Worm (Caenorhabditis elegans) whole organism, L2 larva: ENCODE measurements around the gene F41E6.7.

Source experiments
- C34F6.9 ChIP-seq: fragments of 150-350 bp; optimal IDR thresholded peaks from 2 replicates; lab custom pipeline; 2014; ENCODE audit warnings: missing biosample characterization, missing genetic modification characterization
- F13H6.1 ChIP-seq: sonication (generic microtip); optimal IDR thresholded peaks from 2 replicates; lab custom pipeline; 2016; ENCODE audit warnings: missing genetic modification characterization, missing compliant biosample characterization
- R02D3.7 ChIP-seq: fragments of 150-350 bp; optimal IDR thresholded peaks from 2 replicates; lab custom pipeline; 2014; ENCODE audit warnings: missing biosample characterization, missing genetic modification characterization
- Y55F3AM.14 ChIP-seq: fragments of 200-800 bp; sonication (Bioruptor generic); optimal IDR thresholded peaks from 2 replicates; lab custom pipeline; 2018; ENCODE audit warnings: mild to moderate bottlenecking, missing genetic modification characterization, missing compliant biosample characterization
- ZK546.5 ChIP-seq: sonication (generic microtip); optimal IDR thresholded peaks from 2 replicates; lab custom pipeline; 2017; ENCODE audit warnings: missing biosample characterization, missing genetic modification characterization
- ama-1 ChIP-seq: fragments of 150-350 bp; optimal IDR thresholded peaks from 2 replicates; lab custom pipeline; 2018; ENCODE audit warnings: inconsistent platforms
- blmp-1 ChIP-seq: sonication (generic microtip); optimal IDR thresholded peaks from 2 replicates; lab custom pipeline; 2017; ENCODE audit warnings: missing genetic modification characterization, mild to moderate bottlenecking, missing compliant biosample characterization, antibody characterized with exemption, moderate library complexity; ENCODE audit not compliant: insufficient read depth
- crh-2 ChIP-seq: sonication (generic microtip); optimal IDR thresholded peaks from 2 replicates; lab custom pipeline; 2017; ENCODE audit warnings: missing biosample characterization, missing genetic modification characterization
- dmd-4 ChIP-seq: sonication (generic microtip); optimal IDR thresholded peaks from 2 replicates; lab custom pipeline; 2017; ENCODE audit warnings: missing biosample characterization, missing genetic modification characterization
- egl-27 ChIP-seq: sonication (generic microtip); optimal IDR thresholded peaks from 3 replicates; lab custom pipeline; 2017; ENCODE audit warnings: missing biosample characterization, missing genetic modification reagents, missing genetic modification characterization
- fos-1 ChIP-seq: fragments of 150-350 bp; optimal IDR thresholded peaks from 2 replicates; lab custom pipeline; 2014; ENCODE audit warnings: missing biosample characterization, missing genetic modification characterization
- gmeb-1 ChIP-seq: fragments of 150-350 bp; optimal IDR thresholded peaks from 2 replicates; lab custom pipeline; 2014; ENCODE audit warnings: missing biosample characterization, missing genetic modification characterization
- lin-11 ChIP-seq: fragments of 150-350 bp; sonication (generic microtip); optimal IDR thresholded peaks from 2 replicates; lab custom pipeline; 2014; ENCODE audit warnings: missing biosample characterization, missing genetic modification characterization, inconsistent platforms, mixed read lengths
- lin-13 ChIP-seq: fragments of 150-350 bp; optimal IDR thresholded peaks from 2 replicates; lab custom pipeline; 2014; ENCODE audit warnings: missing biosample characterization, missing genetic modification reagents, missing genetic modification characterization
- lin-39 ChIP-seq: fragments of 150-350 bp; optimal IDR thresholded peaks from 2 replicates; lab custom pipeline; 2014; ENCODE audit warnings: missing biosample characterization, missing genetic modification reagents, missing genetic modification characterization
- lsy-2 ChIP-seq, 2 experiments: fragments of 150-350 bp in 1 of 2; sonication (generic microtip) in 1 of 2; optimal IDR thresholded peaks; 2 replicates each; lab custom pipeline; 2014 to 2017; ENCODE audit warnings: missing biosample characterization in 2 of 2, missing genetic modification characterization in 2 of 2
- mab-5 ChIP-seq: fragments of 150-350 bp; optimal IDR thresholded peaks from 2 replicates; lab custom pipeline; 2014; ENCODE audit warnings: missing biosample characterization, missing genetic modification characterization
- mdl-1 ChIP-seq, 2 experiments: fragments of 150-350 bp in 1 of 2; sonication (generic microtip) in 1 of 2; optimal IDR thresholded peaks; 2 replicates each; lab custom pipeline; 2017; ENCODE audit warnings: missing biosample characterization in 2 of 2, missing genetic modification characterization in 2 of 2
- nhr-10 ChIP-seq: sonication (generic microtip); optimal IDR thresholded peaks from 2 replicates; lab custom pipeline; 2017; ENCODE audit warnings: missing biosample characterization, missing genetic modification characterization
- nhr-129 ChIP-seq: fragments of 150-350 bp; optimal IDR thresholded peaks from 2 replicates; lab custom pipeline; 2014; ENCODE audit warnings: missing biosample characterization, missing genetic modification characterization
- nhr-21 ChIP-seq: fragments of 150-350 bp; optimal IDR thresholded peaks from 2 replicates; lab custom pipeline; 2014; ENCODE audit warnings: missing biosample characterization, missing genetic modification characterization
- nhr-25 ChIP-seq: fragments of 150-350 bp; sonication (generic microtip); optimal IDR thresholded peaks from 3 replicates; lab custom pipeline; 2014; ENCODE audit warnings: missing biosample characterization, missing genetic modification characterization
- nhr-77 ChIP-seq: fragments of 150-350 bp; optimal IDR thresholded peaks from 2 replicates; lab custom pipeline; 2014; ENCODE audit warnings: missing biosample characterization, missing genetic modification characterization
- sem-4 ChIP-seq: fragments of 150-350 bp; optimal IDR thresholded peaks from 2 replicates; lab custom pipeline; 2014; ENCODE audit warnings: missing biosample characterization, missing genetic modification reagents, missing genetic modification characterization
- skn-1 ChIP-seq: sonication (generic microtip); optimal IDR thresholded peaks from 2 replicates; lab custom pipeline; 2017; ENCODE audit warnings: missing biosample characterization, missing genetic modification characterization
- sma-3 ChIP-seq: sonication (generic microtip); optimal IDR thresholded peaks from 2 replicates; lab custom pipeline; 2016; ENCODE audit warnings: missing genetic modification reagents, missing genetic modification characterization, missing compliant biosample characterization
- sma-9 ChIP-seq, 2 experiments: fragments of 150-350 bp in 1 of 2; sonication (generic microtip) in 1 of 2; optimal IDR thresholded peaks; 2 replicates each; lab custom pipeline; 2014 to 2016; ENCODE audit warnings: missing genetic modification characterization in 2 of 2, mild to moderate bottlenecking in 1 of 2, missing biosample characterization in 1 of 2, missing compliant biosample characterization in 1 of 2, missing genetic modification reagents in 1 of 2, moderate library complexity in 1 of 2
- snpc-4 ChIP-seq: fragments of 150-350 bp; optimal IDR thresholded peaks from 2 replicates; lab custom pipeline; 2014; ENCODE audit warnings: missing biosample characterization, missing genetic modification characterization
- unc-55 ChIP-seq: fragments of 150-350 bp; sonication (generic microtip); optimal IDR thresholded peaks from 3 replicates; lab custom pipeline; 2014; ENCODE audit warnings: missing biosample characterization, missing genetic modification reagents, missing genetic modification characterization
- ztf-11 ChIP-seq: sonication (generic microtip); optimal IDR thresholded peaks from 2 replicates; lab custom pipeline; 2017; ENCODE audit warnings: missing biosample characterization, missing genetic modification characterization
- ztf-4 ChIP-seq: fragments of 150-350 bp; optimal IDR thresholded peaks from 2 replicates; lab custom pipeline; 2014; ENCODE audit warnings: missing biosample characterization, missing genetic modification characterization

The F41E6.7 gene

DNA sequence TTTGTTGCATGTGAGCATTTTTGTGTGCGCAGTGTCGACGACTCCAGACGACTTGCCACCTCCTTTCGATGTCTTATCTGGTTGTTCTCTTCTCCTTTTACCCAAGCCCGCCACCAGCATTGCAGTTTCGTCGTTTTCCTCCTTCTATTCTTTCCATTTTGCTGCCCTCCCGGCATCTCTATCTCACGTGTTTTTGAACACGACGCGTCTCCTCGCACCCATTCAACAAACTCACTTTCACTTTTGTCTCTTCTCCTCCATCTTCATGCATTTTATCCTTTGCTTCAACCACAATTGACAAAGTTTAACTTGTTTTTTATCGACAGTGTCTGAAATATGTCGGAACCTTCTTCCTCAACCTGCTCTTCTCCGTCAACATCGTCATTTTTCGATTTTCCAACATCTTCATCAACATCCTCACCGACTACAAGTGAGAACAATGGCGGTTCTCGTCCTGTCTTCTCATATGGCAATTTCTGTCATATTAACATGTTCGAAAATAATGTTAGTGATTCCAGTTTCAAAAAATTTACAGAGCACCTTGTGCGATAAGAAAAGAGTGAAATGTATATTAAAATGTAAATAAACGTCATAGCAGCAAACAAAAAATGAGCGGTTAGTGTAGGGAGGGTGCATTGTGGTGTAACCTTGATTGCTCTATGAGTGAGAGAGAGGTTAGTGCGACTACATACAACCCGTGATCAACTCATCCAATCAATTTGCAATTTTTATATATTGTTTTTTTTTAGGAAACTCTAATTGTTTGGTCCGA is 11.7 kb upstream of the F41E6.7 start, which contains the start of gene fip-4 (continued):
- TF ChIP-seq lin-11 (no peak), dmd-4 (tag; lab: Kevin White, UChicago) (no peak), skn-1 (tag; lab: Kevin White, UChicago) (no peak), fos-1 (tag; lab: Kevin White, UChicago) (peak; percentile 43), ZK546.5 (tag; lab: Kevin White, UChicago) (no peak), mab-5 (no peak)
- TF ChIP-seq, all 48 proteins: peak for 13

DNA sequence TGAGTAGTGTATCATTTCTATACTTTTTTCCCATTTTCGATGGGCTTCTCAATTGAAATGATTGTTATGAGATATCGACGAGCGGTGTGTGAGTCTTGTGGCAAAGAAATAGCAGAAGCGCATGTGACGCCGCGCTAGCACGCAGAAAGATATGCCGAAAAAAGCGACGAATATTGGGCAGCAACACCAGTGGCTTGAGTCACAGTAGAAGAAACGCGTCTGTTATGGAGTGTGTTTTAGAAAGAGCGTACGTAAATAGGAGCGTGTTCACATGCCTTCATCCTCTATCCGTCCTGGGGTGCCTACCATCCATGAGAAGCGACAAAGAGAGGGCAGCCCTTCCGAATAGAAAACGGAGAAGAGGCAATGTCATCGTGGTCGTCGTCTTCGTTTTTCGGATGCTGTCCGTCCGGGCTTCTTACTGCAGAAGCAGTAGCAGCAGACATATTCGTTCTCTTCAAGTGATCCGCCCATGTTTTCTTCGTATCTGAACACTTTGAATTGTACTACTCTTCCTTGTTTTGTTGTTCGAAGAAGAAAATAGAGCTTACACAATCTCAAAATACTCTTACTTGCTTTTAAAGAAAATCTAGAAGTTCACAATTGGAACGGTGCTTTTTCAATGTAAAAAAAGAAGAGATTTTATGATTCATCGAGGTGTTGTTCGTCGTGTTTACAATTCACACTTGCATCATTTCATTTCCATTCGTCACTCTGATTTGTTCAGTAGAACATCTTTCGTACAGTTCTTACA is 10.9 kb upstream of the F41E6.7 start:
- TF ChIP-seq nhr-10 (tag; lab: Kevin White, UChicago) (no peak), mdl-1 (tag; optimal IDR thresholded peaks at IDR 0.05; lab: Kevin White, UChicago) (peak in 1 of 2 experiments; percentile 16), lin-39 (tag; lab: Kevin White, UChicago) (no peak), fos-1 (tag; lab: Kevin White, UChicago) (peak; percentile 7), F13H6.1 (tag; lab: Kevin White, UChicago) (peak; percentile 10), lin-13 (no peak), unc-55 (peak; percentile 17), nhr-129 (tag; lab: Kevin White, UChicago) (peak; percentile 45), blmp-1 (tag; lab: Kevin White, UChicago) (no peak), nhr-21 (tag; lab: Kevin White, UChicago) (peak; percentile 50)

DNA sequence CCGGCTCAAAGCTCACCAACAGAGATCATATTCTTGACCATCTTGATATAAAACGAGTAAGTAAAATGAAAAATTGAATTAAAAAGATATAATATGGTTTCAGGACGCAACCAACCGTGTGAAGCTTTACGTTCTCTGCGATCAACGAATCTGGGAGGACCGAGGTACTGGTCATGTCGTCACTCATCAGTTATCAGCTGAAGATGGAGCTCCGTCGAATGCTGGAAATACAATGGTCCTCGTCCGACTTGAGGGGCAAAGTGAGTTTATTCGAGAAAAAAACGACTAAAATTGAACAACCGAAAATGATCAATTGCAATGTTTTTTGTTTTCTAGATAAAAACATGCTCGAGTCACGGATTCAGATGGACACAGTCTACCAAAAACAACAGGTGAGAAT is 9.4 kb upstream of the F41E6.7 start:
- no peak for TF ChIP-seq lin-39 (tag; lab: Kevin White, UChicago)
- no peak for TF ChIP-seq lsy-2 (tag; optimal IDR thresholded peaks at IDR 0.05; lab: Kevin White, UChicago)
- TF ChIP-seq gmeb-1 (tag; lab: Kevin White, UChicago): no peak
- TF ChIP-seq, all 48 proteins: peak for 0

DNA sequence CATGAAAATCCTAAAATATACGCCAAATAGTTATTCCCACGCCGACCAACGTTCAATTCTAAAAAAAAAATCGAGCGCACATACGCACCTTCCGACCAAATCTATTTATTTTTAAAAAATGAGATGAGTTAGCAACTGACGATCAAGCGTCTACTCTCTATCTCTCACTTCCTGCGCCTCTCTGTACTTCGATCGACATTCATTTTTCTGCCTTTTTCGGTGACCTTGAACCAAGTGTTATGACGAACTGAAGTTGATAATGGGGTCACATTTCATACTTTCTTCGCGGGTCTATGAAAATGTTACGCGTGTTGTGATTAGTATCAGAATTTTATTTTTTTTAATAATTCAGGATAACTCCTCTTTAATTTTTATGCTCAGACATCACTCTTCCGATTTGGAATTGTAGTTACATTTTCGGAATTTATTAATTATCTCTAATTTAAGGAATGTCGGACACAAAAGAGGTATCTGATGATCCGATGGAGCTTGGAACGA is 8.3 kb upstream of the F41E6.7 start, which contains the start of gene smk-1:
Gene smk-1 (plus strand): TSS at position 448 of the 498 bp plus-strand sequence.
- TF ChIP-seq snpc-4 (tag; lab: Kevin White, UChicago): no peak
- peak; percentile 17 for TF ChIP-seq sem-4 (tag; lab: Kevin White, UChicago)
- TF ChIP-seq fos-1 (tag; lab: Kevin White, UChicago): peak; percentile 50
- no peak for TF ChIP-seq ztf-11 (tag; lab: Kevin White, UChicago)
- peak; percentile 39 for TF ChIP-seq sma-3 (GFP tag; lab: Kevin White, UChicago)
- TF ChIP-seq nhr-77 (tag; lab: Kevin White, UChicago): no peak
- TF ChIP-seq ama-1 (lab: Kevin White, UChicago): no peak
- peak; percentile 41 for TF ChIP-seq ztf-4 (tag; lab: Kevin White, UChicago)
- peak; percentile 67 for TF ChIP-seq sma-9 (GFP tag; optimal IDR thresholded peaks at IDR 0.05; lab: Kevin White, UChicago)
- TF ChIP-seq sma-9 (tag; optimal IDR thresholded peaks at IDR 0.05; lab: Kevin White, UChicago): no peak
- TF ChIP-seq crh-2 (tag; lab: Kevin White, UChicago): peak; percentile 27
- peak; percentile 26 for TF ChIP-seq gmeb-1 (tag; lab: Kevin White, UChicago)
- peak; percentile 82 for TF ChIP-seq nhr-25 (tag; lab: Kevin White, UChicago)
- TF ChIP-seq lin-11: no peak
- TF ChIP-seq R02D3.7 (tag; lab: Kevin White, UChicago): no peak
- peak; percentile 49 for TF ChIP-seq nhr-21 (tag; lab: Kevin White, UChicago)
- TF ChIP-seq egl-27 (tag; lab: Kevin White, UChicago): no peak
- no peak for TF ChIP-seq Y55F3AM.14
- TF ChIP-seq F13H6.1 (tag; lab: Kevin White, UChicago): no peak
- TF ChIP-seq nhr-129 (tag; lab: Kevin White, UChicago): no peak
- TF ChIP-seq blmp-1 (tag; lab: Kevin White, UChicago): peak; percentile 22
- TF ChIP-seq C34F6.9: peak; percentile 22
